Worm (Caenorhabditis elegans): ENCODE results near the gene ceh-40.

DNA sequence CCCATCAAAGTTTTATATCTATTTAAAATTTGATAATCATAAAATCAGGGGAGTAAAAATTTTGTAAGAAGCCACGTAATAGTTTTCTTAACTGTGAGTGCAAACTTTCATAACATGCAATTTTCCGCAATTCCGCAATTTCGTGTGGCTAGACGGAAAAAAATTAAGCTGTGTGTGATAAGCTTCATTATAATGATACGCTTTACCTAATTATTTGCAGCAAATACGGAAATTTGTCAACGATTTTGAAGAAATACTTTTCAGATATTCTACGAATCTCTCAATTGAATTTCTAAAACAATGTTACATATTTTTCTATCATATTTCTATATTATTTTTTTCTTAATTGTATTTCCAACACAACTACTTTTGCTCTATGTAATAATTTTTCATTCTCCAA, 11.2 kb upstream of the ceh-40 start, which contains the start of gene srd-46:
- no peak for TF ChIP-seq egl-27 (tag; optimal IDR thresholded peaks at IDR 0.05)
- TF ChIP-seq ama-1 (optimal IDR thresholded peaks at IDR 0.05): no peak
- TF ChIP-seq skn-1 (tag; optimal IDR thresholded peaks at IDR 0.05): no peak
- TF ChIP-seq R02D3.7 (tag; optimal IDR thresholded peaks at IDR 0.05): no peak
- no peak for TF ChIP-seq ceh-9 (tag; optimal IDR thresholded peaks at IDR 0.05)
- no peak for TF ChIP-seq snpc-4 (tag; optimal IDR thresholded peaks at IDR 0.05)
- TF ChIP-seq unc-39 (tag; optimal IDR thresholded peaks at IDR 0.05): no peak
- TF ChIP-seq unc-62 (GFP tag; optimal IDR thresholded peaks at IDR 0.05): no peak
- TF ChIP-seq nhr-28 (tag; optimal IDR thresholded peaks at IDR 0.05): no peak
- no peak for TF ChIP-seq elt-1 (tag; optimal IDR thresholded peaks at IDR 0.05)
- no peak for TF ChIP-seq nhr-237 (tag; optimal IDR thresholded peaks at IDR 0.05)
- no peak for TF ChIP-seq ztf-11 (tag; optimal IDR thresholded peaks at IDR 0.05)

Data from whole organism, L3 larva.